Worm (Caenorhabditis elegans) whole organism, late embryonic: ENCODE measurements around the gene T07F12.4.

Experiments used
- ama-1 ChIP-seq: fragments of 150-350 bp; optimal IDR thresholded peaks from 2 replicates; lab custom pipeline; 2014
- hlh-30 ChIP-seq: sonication (generic microtip); optimal IDR thresholded peaks from 2 replicates; lab custom pipeline; 2017; ENCODE audit warnings: antibody characterized with exemption, missing genetic modification characterization, missing compliant biosample characterization; ENCODE audit not compliant: insufficient read depth
- hlh-8 ChIP-seq: sonication (generic microtip); optimal IDR thresholded peaks from 2 replicates; lab custom pipeline; 2016; ENCODE audit warnings: missing genotype, missing genetic modification characterization, missing compliant biosample characterization
- rnt-1 ChIP-seq: sonication (generic microtip); optimal IDR thresholded peaks from 2 replicates; lab custom pipeline; 2016; ENCODE audit warnings: missing genetic modification characterization, missing compliant biosample characterization
- zip-5 ChIP-seq: sonication (generic microtip); optimal IDR thresholded peaks from 2 replicates; lab custom pipeline; 2016; ENCODE audit warnings: missing genetic modification characterization, missing compliant biosample characterization

DNA sequence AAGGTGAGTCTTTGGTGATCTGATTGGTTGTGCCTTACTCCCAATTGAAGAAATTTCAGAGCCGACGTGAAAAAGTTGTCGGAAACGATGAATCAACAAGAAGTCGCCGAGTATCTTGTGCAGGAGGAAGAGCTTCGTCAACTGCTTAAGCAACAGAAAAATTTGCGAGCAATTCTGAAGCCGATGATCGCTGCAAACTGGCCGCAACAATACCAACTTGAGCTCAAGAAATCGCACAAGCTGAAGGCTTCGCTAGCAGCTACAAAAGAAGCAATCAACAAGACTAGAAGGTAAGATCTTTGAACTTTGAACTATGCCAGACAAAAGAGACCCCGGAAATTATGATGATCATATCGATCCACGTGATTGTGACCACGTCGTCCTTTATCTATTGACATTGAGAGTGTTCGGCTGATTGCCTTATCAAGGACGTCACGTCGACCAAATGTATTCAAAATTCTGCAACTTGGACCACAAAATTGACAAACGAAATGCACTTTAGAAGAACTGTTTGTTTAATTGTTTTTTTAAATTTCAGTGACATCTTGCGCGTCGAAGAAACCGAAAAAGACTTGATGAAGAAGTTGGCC is 10.8 kb upstream of the T07F12.4 start:
- TF ChIP-seq zip-5 (tag; lab: Kevin White, UChicago) (no peak), hlh-30 (no peak), ama-1 (no peak), hlh-8 (no peak), rnt-1 (tag; lab: Kevin White, UChicago) (no peak)
